Fruit fly (Drosophila melanogaster) whole organism, wandering third instar larva: ENCODE measurements around the gene CG46244.
A peak's percentile ranks its signal among the peaks of the same experiment; 100 is the strongest.

Experiments used
- Abd-B ChIP-seq: fragments of >200 bp; optimal IDR thresholded peaks from 2 replicates; lab custom pipeline; 2017; ENCODE audit warnings: missing biosample characterization, missing genetic modification characterization
- CG32264 ChIP-seq: fragments of 200-800 bp; sonication (Bioruptor generic); optimal IDR thresholded peaks from 2 replicates; lab custom pipeline; 2016; ENCODE audit warnings: missing biosample characterization, missing genetic modification characterization
- CG9705 ChIP-seq: fragments of 200-800 bp; sonication (Bioruptor generic); optimal IDR thresholded peaks from 2 replicates; lab custom pipeline; 2018; ENCODE audit warnings: missing biosample characterization, mild to moderate bottlenecking, missing genetic modification characterization
- CrebA ChIP-seq: fragments of 200-800 bp; sonication (Bioruptor generic); optimal IDR thresholded peaks from 2 replicates; lab custom pipeline; 2016; ENCODE audit warnings: missing biosample characterization, mild to moderate bottlenecking, missing genetic modification characterization, borderline replicate concordance
- Dfd ChIP-seq: fragments of >200 bp; optimal IDR thresholded peaks from 2 replicates; lab custom pipeline; 2017; ENCODE audit warnings: missing biosample characterization, missing genetic modification characterization
- Dif ChIP-seq: fragments of 200-275, 200-300 bp; sonication (Bioruptor generic); optimal IDR thresholded peaks from 2 replicates; lab custom pipeline; 2018; ENCODE audit warnings: missing biosample characterization, missing genetic modification characterization; ENCODE audit not compliant: partially characterized antibody
- GATAd ChIP-seq: sonication (Bioruptor generic); optimal IDR thresholded peaks from 2 replicates; lab custom pipeline; 2016; ENCODE audit warnings: missing biosample characterization, missing genetic modification characterization
- Hr78 ChIP-seq: fragments of >200 bp; optimal IDR thresholded peaks from 2 replicates; lab custom pipeline; 2017; ENCODE audit warnings: missing biosample characterization, missing genetic modification characterization
- Hr83 ChIP-seq: fragments of 200-300 bp; sonication (Bioruptor generic); optimal IDR thresholded peaks from 2 replicates; lab custom pipeline; 2016; ENCODE audit warnings: missing biosample characterization, mild to moderate bottlenecking, missing genetic modification characterization, moderate library complexity; ENCODE audit not compliant: poor library complexity, severe bottlenecking
- Jra ChIP-seq: sonication (Bioruptor generic); optimal IDR thresholded peaks from 2 replicates; lab custom pipeline; 2016; ENCODE audit warnings: missing biosample characterization, missing genetic modification characterization
- Mio ChIP-seq: sonication (Bioruptor generic); optimal IDR thresholded peaks from 2 replicates; lab custom pipeline; 2016; ENCODE audit warnings: missing biosample characterization, missing genetic modification characterization
- Myc ChIP-seq: fragments of >200 bp; optimal IDR thresholded peaks from 2 replicates; lab custom pipeline; 2017
- N ChIP-seq: fragments of >200 bp; optimal IDR thresholded peaks from 2 replicates; lab custom pipeline; 2018; ENCODE audit warnings: missing biosample characterization, missing external identifiers, missing genetic modification characterization
- OdsH ChIP-seq: fragments of 200-800 bp; sonication (Bioruptor generic); optimal IDR thresholded peaks from 2 replicates; lab custom pipeline; 2016; ENCODE audit warnings: missing biosample characterization, mild to moderate bottlenecking, missing genetic modification characterization
- Rel ChIP-seq, 2 experiments: fragments of 200-800 bp; sonication (Bioruptor generic) in 1 of 2; optimal IDR thresholded peaks; 2 replicates in 1 of 2; 3 replicates in 1 of 2; lab custom pipeline; 2016 to 2019; ENCODE audit warnings: mild to moderate bottlenecking in 2 of 2, missing biosample characterization in 2 of 2, missing genetic modification characterization in 2 of 2, moderate library complexity in 1 of 2
- Sp1 ChIP-seq: fragments of 200-800 bp; sonication (Bioruptor generic); optimal IDR thresholded peaks from 3 replicates; lab custom pipeline; 2019; ENCODE audit warnings: missing biosample characterization, mild to moderate bottlenecking, missing genetic modification characterization, moderate library complexity
- Vsx2 ChIP-seq: fragments of 200-300, 225-300 bp; sonication (Bioruptor generic); optimal IDR thresholded peaks from 2 replicates; lab custom pipeline; 2018; ENCODE audit warnings: missing biosample characterization, missing genetic modification characterization; ENCODE audit not compliant: partially characterized antibody
- brk ChIP-seq: fragments of 200-800 bp; sonication (Bioruptor generic); optimal IDR thresholded peaks from 2 replicates; lab custom pipeline; 2016; ENCODE audit warnings: missing biosample characterization, mild to moderate bottlenecking, missing genetic modification characterization
- dl ChIP-seq, 2 experiments: fragments of 175-275, 200-275 bp in 1 of 2; fragments of 200-275 bp in 1 of 2; sonication (Bioruptor generic); optimal IDR thresholded peaks; lab custom pipeline; 2018; ENCODE audit warnings: mild to moderate bottlenecking in 2 of 2, missing biosample characterization in 2 of 2, missing genetic modification characterization in 2 of 2, moderate library complexity in 2 of 2; ENCODE audit not compliant: partially characterized antibody in 2 of 2, insufficient read depth in 1 of 2
- dmrt93B ChIP-seq: fragments of 200-800 bp; sonication (Bioruptor generic); optimal IDR thresholded peaks from 2 replicates; lab custom pipeline; 2018; ENCODE audit warnings: missing biosample characterization, mild to moderate bottlenecking, missing genetic modification characterization
- dsf ChIP-seq: sonication (Bioruptor generic); optimal IDR thresholded peaks from 2 replicates; lab custom pipeline; 2016; ENCODE audit warnings: missing biosample characterization, missing genetic modification characterization, borderline replicate concordance
- ey ChIP-seq: fragments of 200-800 bp; sonication (Bioruptor generic); optimal IDR thresholded peaks from 2 replicates; lab custom pipeline; 2016; ENCODE audit warnings: missing biosample characterization, missing genetic modification characterization
- foxo ChIP-seq, 2 experiments: fragments of 200-800 bp; sonication (Bioruptor generic); optimal IDR thresholded peaks; 2 replicates in 1 of 2; 3 replicates in 1 of 2; lab custom pipeline; 2016 to 2017; ENCODE audit warnings: missing biosample characterization in 2 of 2, missing genetic modification characterization in 2 of 2
- fru ChIP-seq: fragments of 200-800 bp; sonication (Bioruptor generic); optimal IDR thresholded peaks from 3 replicates; lab custom pipeline; 2016; ENCODE audit warnings: missing biosample characterization, mild to moderate bottlenecking, missing genetic modification characterization
- h ChIP-seq: fragments of 200-800 bp; sonication (Bioruptor generic); optimal IDR thresholded peaks from 3 replicates; lab custom pipeline; 2016; ENCODE audit warnings: missing biosample characterization, mild to moderate bottlenecking, missing genetic modification characterization
- jim ChIP-seq: fragments of 175-275, 200-325 bp; sonication (Bioruptor generic); optimal IDR thresholded peaks from 2 replicates; lab custom pipeline; 2016; ENCODE audit warnings: missing biosample characterization, mild to moderate bottlenecking, missing genetic modification characterization
- lola ChIP-seq: fragments of >200 bp; optimal IDR thresholded peaks from 2 replicates; lab custom pipeline; 2017; ENCODE audit warnings: missing biosample characterization, missing genetic modification characterization
- psq ChIP-seq: fragments of 200-800 bp; sonication (Bioruptor generic); optimal IDR thresholded peaks from 3 replicates; lab custom pipeline; 2017; ENCODE audit warnings: missing biosample characterization, mild to moderate bottlenecking, missing genetic modification characterization, moderate library complexity
- rgr ChIP-seq: fragments of 200-800 bp; sonication (Bioruptor generic); optimal IDR thresholded peaks from 3 replicates; lab custom pipeline; 2016; ENCODE audit warnings: missing biosample characterization, mild to moderate bottlenecking, missing genetic modification characterization
- sage ChIP-seq: fragments of 200-800 bp; sonication (Bioruptor generic); optimal IDR thresholded peaks from 2 replicates; lab custom pipeline; 2016; ENCODE audit warnings: missing biosample characterization, mild to moderate bottlenecking, missing genetic modification characterization
- sv ChIP-seq: fragments of 200-800 bp; sonication (Bioruptor generic); optimal IDR thresholded peaks from 3 replicates; lab custom pipeline; 2016; ENCODE audit warnings: missing biosample characterization, missing genetic modification characterization
- tai ChIP-seq: sonication (Bioruptor generic); optimal IDR thresholded peaks from 2 replicates; lab custom pipeline; 2016; ENCODE audit warnings: missing biosample characterization, missing genetic modification characterization
- usp ChIP-seq: fragments of >200 bp; optimal IDR thresholded peaks from 2 replicates; lab custom pipeline; 2017; ENCODE audit warnings: missing biosample characterization, missing genetic modification characterization
- woc ChIP-seq: sonication (Bioruptor generic); optimal IDR thresholded peaks from 2 replicates; lab custom pipeline; 2016; ENCODE audit warnings: missing biosample characterization, mild to moderate bottlenecking, missing genetic modification characterization

Gene CG46244

DNA sequence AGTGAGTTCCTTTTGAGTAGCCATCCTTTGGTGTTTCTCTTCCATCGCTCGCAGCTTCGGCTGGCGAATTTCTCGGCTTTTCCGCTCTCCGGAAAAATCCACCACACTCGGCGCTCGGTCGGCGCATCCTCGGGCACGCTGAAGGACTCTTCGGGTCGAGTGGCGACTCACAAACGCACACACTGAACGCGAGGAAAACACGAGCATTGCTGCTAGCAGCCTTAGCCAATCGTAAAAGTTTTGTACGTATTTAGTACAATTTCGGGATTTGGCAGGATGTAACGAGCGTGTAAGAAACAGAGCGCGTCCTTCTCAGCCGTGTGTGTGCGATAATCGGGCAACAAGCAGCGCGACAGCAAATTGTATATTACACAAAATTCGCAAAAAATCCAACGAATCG, at the start of gene CG46244:
Gene CG46244, plus strand, starts transcription at position 252 of the 400 bp plus-strand sequence.
- TF ChIP-seq OdsH, result no peak
- TF ChIP-seq jim (GFP tag; lab: Kevin White, UChicago), result no peak
- no peak for TF ChIP-seq Dfd (GFP tag; lab: Kevin White, UChicago)
- TF ChIP-seq Rel (GFP tag; optimal IDR thresholded peaks at IDR 0.05; lab: Kevin White, UChicago), result no peak
- no peak for TF ChIP-seq Rel (tag; optimal IDR thresholded peaks at IDR 0.05; lab: Kevin White, UChicago)
- no peak for TF ChIP-seq usp (GFP tag; lab: Kevin White, UChicago)
- no peak for TF ChIP-seq lola
- TF ChIP-seq Hr78 (GFP tag; lab: Kevin White, UChicago), result no peak
- TF ChIP-seq CG32264 (GFP tag; lab: Kevin White, UChicago), result no peak
- no peak for TF ChIP-seq Myc (lab: Kevin White, UChicago)
- no peak for TF ChIP-seq Dif
- TF ChIP-seq Vsx2 (GFP tag; lab: Kevin White, UChicago), result no peak
- no peak for TF ChIP-seq rgr
- TF ChIP-seq sv (GFP tag; lab: Kevin White, UChicago), result no peak
- no peak for TF ChIP-seq dmrt93B
- no peak for TF ChIP-seq foxo (GFP tag; optimal IDR thresholded peaks at IDR 0.05; lab: Kevin White, UChicago)

- TF ChIP-seq rgr, result no peak
- peak; percentile 16 for TF ChIP-seq h
- TF ChIP-seq, all 38 proteins: peak for 1
These were observed 43.1 kb upstream of the CG46244 start, which contains the start of gene CG13078 for dm6 chr2L:19563029-19563980. TSS of gene CG13078 (plus strand) at chr2L:19563930.

DNA sequence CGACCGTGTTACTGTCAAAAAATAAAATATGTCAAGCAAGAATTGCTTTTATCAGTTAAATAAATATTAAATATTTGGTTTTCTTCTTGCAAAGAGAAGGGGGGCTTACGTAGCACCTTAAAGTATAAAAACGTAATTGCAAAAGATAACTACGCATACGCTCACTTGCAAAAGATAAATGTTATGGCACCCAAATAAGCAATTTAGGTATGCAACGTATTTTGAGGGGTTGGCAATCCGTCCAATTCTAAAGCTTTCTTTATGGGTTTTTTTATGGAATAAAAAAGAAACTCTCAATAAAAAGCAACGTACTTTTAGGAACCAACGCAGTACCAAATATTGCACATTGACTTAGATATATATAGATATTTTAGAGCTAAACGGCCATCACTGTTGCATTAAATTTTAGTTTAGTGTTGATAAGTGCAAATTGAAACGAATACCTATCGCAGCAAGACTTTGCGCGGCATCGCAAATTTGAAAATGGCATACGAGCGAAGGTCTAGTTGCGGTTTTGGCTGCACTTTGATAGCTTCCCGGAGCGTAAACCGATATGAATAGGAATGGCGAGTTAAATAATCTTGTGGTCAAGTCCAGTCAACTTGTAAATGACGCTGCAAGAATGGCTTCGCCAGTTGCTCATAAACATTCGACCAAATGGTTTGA, 41.0 kb upstream of the CG46244 start, which contains the start of gene CG13077:
Gene CG13077, plus strand, starts transcription at position 631 of the 666 bp plus-strand sequence.
- TF ChIP-seq Vsx2 (GFP tag; lab: Kevin White, UChicago) (no peak), Myc (lab: Kevin White, UChicago) (peak; percentile 75), Dif (peak; percentile 28)

- no peak for TF ChIP-seq Rel (GFP tag; optimal IDR thresholded peaks at IDR 0.05; lab: Kevin White, UChicago)
- peak; percentile 86 for TF ChIP-seq Rel (tag; optimal IDR thresholded peaks at IDR 0.05; lab: Kevin White, UChicago)
- no peak for TF ChIP-seq dsf (GFP tag; lab: Kevin White, UChicago)
These were observed 39.0 kb upstream of the CG46244 start for dm6 chr2L:19567305-19567898.

DNA sequence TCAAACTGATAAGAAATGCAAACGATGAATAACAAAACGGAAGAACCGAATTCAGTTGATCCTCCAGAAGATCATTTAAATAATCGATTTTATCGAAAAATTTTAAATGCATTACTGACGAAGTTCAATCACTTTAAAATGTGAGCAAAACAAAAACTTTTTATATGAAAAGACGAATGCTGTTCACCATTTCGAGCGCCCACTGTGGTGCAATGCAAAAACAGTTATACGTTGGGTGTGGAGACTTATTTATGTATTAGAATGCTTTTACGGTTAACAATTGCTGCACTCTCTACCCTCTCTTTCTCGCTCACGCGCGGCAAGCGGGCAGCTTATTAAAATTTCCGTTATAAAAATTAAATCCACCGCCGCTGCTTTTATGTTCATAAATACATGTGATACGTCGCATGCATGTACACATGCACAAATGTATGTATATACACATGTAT, 35.5 kb upstream of the CG46244 start:
- TF ChIP-seq Rel (GFP tag; optimal IDR thresholded peaks at IDR 0.05; lab: Kevin White, UChicago), result no peak
- peak; percentile 4 for TF ChIP-seq Rel (tag; optimal IDR thresholded peaks at IDR 0.05; lab: Kevin White, UChicago)
- peak; percentile 64 for TF ChIP-seq h
- peak; percentile 55 for TF ChIP-seq fru (GFP tag; lab: Kevin White, UChicago)
- TF ChIP-seq GATAd (GFP tag; lab: Kevin White, UChicago), result no peak
- peak; percentile 57 for TF ChIP-seq ey (GFP tag; lab: Kevin White, UChicago)
- TF ChIP-seq brk, result peak; percentile 41
- TF ChIP-seq N (GFP tag; lab: Kevin White, UChicago), result no peak
- no peak for TF ChIP-seq Myc (lab: Kevin White, UChicago)
- no peak for TF ChIP-seq sv (GFP tag; lab: Kevin White, UChicago)
- TF ChIP-seq dmrt93B, result no peak
- no peak for TF ChIP-seq Mio (GFP tag; lab: Kevin White, UChicago)
- no peak for TF ChIP-seq sage (GFP tag; lab: Kevin White, UChicago)
- no peak for TF ChIP-seq Abd-B (GFP tag; lab: Kevin White, UChicago)
- peak; percentile 51 for TF ChIP-seq woc
- TF ChIP-seq jim (GFP tag; lab: Kevin White, UChicago), result no peak
- TF ChIP-seq dl (GFP tag; optimal IDR thresholded peaks at IDR 0.05; lab: Kevin White, UChicago; ENCODE audit: insufficient read depth in 1 of 2, partially characterized antibody in 2 of 2), result peak in 1 of 2 experiments; percentile 1
- TF ChIP-seq dsf (GFP tag; lab: Kevin White, UChicago), result no peak
- no peak for TF ChIP-seq usp (GFP tag; lab: Kevin White, UChicago)
- peak; percentile 57 for TF ChIP-seq rgr
- no peak for TF ChIP-seq tai (GFP tag; lab: Kevin White, UChicago)
- TF ChIP-seq Jra (GFP tag; lab: Kevin White, UChicago), result no peak
- peak; percentile 15 for TF ChIP-seq Sp1
- peak in 1 of 2 experiments; percentile 62 for TF ChIP-seq foxo (GFP tag; optimal IDR thresholded peaks at IDR 0.05; lab: Kevin White, UChicago)
- TF ChIP-seq OdsH, result peak; percentile 39
- TF ChIP-seq psq (GFP tag; lab: Kevin White, UChicago), result no peak
- no peak for TF ChIP-seq CG9705 (GFP tag; lab: Kevin White, UChicago)
- TF ChIP-seq Hr83 (GFP tag; lab: Kevin White, UChicago), result no peak
- no peak for TF ChIP-seq Dfd (GFP tag; lab: Kevin White, UChicago)
- no peak for TF ChIP-seq CrebA (GFP tag; lab: Kevin White, UChicago)
- no peak for TF ChIP-seq lola
